Worm (Caenorhabditis elegans): ENCODE data around the gene grl-10.

ce11 chrV:7728003-7728678 is 46.2 kb upstream of the grl-10 start:
- TF ChIP-seq mls-2 (tag; optimal IDR thresholded peaks at IDR 0.05), result peak; percentile 58
- TF ChIP-seq elt-3 (tag; optimal IDR thresholded peaks at IDR 0.05), result no peak
- peak; percentile 5 for TF ChIP-seq lsy-2 (tag; optimal IDR thresholded peaks at IDR 0.05)
